Worm (Caenorhabditis elegans) whole organism, mixed stage, embryonic: Measurements from ENCODE around the gene T26E4.2.

ENCODE experiments used
- M03D4.4 ChIP-seq: sonication (generic microtip); optimal IDR thresholded peaks from 2 replicates; lab custom pipeline; 2017; ENCODE audit warnings: mild to moderate bottlenecking, missing genetic modification characterization, missing compliant biosample characterization
- bed-3 ChIP-seq: fragments of 200-800 bp; sonication (Bioruptor generic); optimal IDR thresholded peaks from 3 replicates; lab custom pipeline; 2018; ENCODE audit warnings: mild to moderate bottlenecking, missing genetic modification characterization, moderate library complexity, missing compliant biosample characterization
- blmp-1 ChIP-seq: fragments of 150-350 bp; optimal IDR thresholded peaks from 2 replicates; lab custom pipeline; 2014; ENCODE audit warnings: missing biosample characterization, missing genetic modification characterization
- ceh-39 ChIP-seq: fragments of 150-350 bp; optimal IDR thresholded peaks from 2 replicates; lab custom pipeline; 2014; ENCODE audit warnings: missing biosample characterization, missing genetic modification characterization
- ceh-43 ChIP-seq: fragments of 200-800 bp; sonication (Bioruptor generic); optimal IDR thresholded peaks from 2 replicates; lab custom pipeline; 2018; ENCODE audit warnings: mild to moderate bottlenecking, missing genetic modification characterization, moderate library complexity, missing compliant biosample characterization
- ceh-83 ChIP-seq: fragments of 200-800 bp; sonication (Bioruptor generic); optimal IDR thresholded peaks from 2 replicates; lab custom pipeline; 2018; ENCODE audit warnings: mild to moderate bottlenecking, missing genetic modification characterization, missing compliant biosample characterization
- ces-1 ChIP-seq: fragments of 150-350 bp; optimal IDR thresholded peaks from 2 replicates; lab custom pipeline; 2014; ENCODE audit warnings: missing biosample characterization, missing genetic modification reagents, missing genetic modification characterization
- cnd-1 ChIP-seq: fragments of 200-800 bp; sonication (Bioruptor generic); optimal IDR thresholded peaks from 2 replicates; lab custom pipeline; 2018; ENCODE audit warnings: mild to moderate bottlenecking, missing genetic modification characterization, missing compliant biosample characterization
- drap-1 ChIP-seq: fragments of 200-800 bp; sonication (Bioruptor generic); optimal IDR thresholded peaks from 3 replicates; lab custom pipeline; 2018; ENCODE audit warnings: mild to moderate bottlenecking, missing genetic modification characterization, missing compliant biosample characterization
- elt-1 ChIP-seq: sonication (generic microtip); optimal IDR thresholded peaks from 2 replicates; lab custom pipeline; 2017; ENCODE audit warnings: missing genetic modification characterization, mild to moderate bottlenecking, missing compliant biosample characterization, antibody characterized with exemption, moderate library complexity, borderline replicate concordance; ENCODE audit not compliant: insufficient read depth
- elt-3 ChIP-seq: fragments of 150-350 bp; optimal IDR thresholded peaks from 2 replicates; lab custom pipeline; 2014; ENCODE audit warnings: missing biosample characterization, missing genetic modification characterization
- flh-1 ChIP-seq: fragments of 200-800 bp; sonication (Bioruptor generic); optimal IDR thresholded peaks from 2 replicates; lab custom pipeline; 2018; ENCODE audit warnings: mild to moderate bottlenecking, missing genetic modification characterization, moderate library complexity, missing compliant biosample characterization
- ham-2 ChIP-seq: fragments of 200-800 bp; sonication (Bioruptor generic); optimal IDR thresholded peaks from 2 replicates; lab custom pipeline; 2018; ENCODE audit warnings: mild to moderate bottlenecking, missing genetic modification characterization, missing compliant biosample characterization
- hlh-1 ChIP-seq: fragments of 150-350 bp; optimal IDR thresholded peaks from 2 replicates; lab custom pipeline; 2014; ENCODE audit warnings: missing biosample characterization, missing genetic modification reagents, missing genetic modification characterization
- lin-13 ChIP-seq: fragments of 150-350 bp; optimal IDR thresholded peaks from 2 replicates; lab custom pipeline; 2014; ENCODE audit warnings: missing biosample characterization, missing genetic modification characterization
- lin-32 ChIP-seq: fragments of 200-800 bp; sonication (Bioruptor generic); optimal IDR thresholded peaks from 2 replicates; lab custom pipeline; 2018; ENCODE audit warnings: mild to moderate bottlenecking, missing genetic modification characterization, missing compliant biosample characterization
- lsy-2 ChIP-seq: fragments of 150-350 bp; optimal IDR thresholded peaks from 2 replicates; lab custom pipeline; 2014; ENCODE audit warnings: missing biosample characterization, missing genetic modification characterization
- mab-5 ChIP-seq: fragments of 150-350 bp; optimal IDR thresholded peaks from 2 replicates; lab custom pipeline; 2014; ENCODE audit warnings: missing biosample characterization, missing genetic modification characterization
- mep-1 ChIP-seq: fragments of 150-350 bp; optimal IDR thresholded peaks from 2 replicates; lab custom pipeline; 2017; ENCODE audit warnings: missing biosample characterization, missing genetic modification reagents, missing genetic modification characterization, inconsistent platforms
- mls-2 ChIP-seq: sonication (generic microtip); optimal IDR thresholded peaks from 2 replicates; lab custom pipeline; 2016; ENCODE audit warnings: mild to moderate bottlenecking, missing genetic modification characterization, moderate library complexity, missing compliant biosample characterization
- nhr-12 ChIP-seq: fragments of 150-350 bp; optimal IDR thresholded peaks from 2 replicates; lab custom pipeline; 2014; ENCODE audit warnings: missing biosample characterization, missing genetic modification characterization
- nhr-2 ChIP-seq: fragments of 150-350 bp; optimal IDR thresholded peaks from 2 replicates; lab custom pipeline; 2014; ENCODE audit warnings: missing biosample characterization, missing genetic modification characterization
- nhr-237 ChIP-seq: fragments of 150-350 bp; optimal IDR thresholded peaks from 2 replicates; lab custom pipeline; 2014; ENCODE audit warnings: missing biosample characterization, missing genetic modification characterization
- nhr-28 ChIP-seq: fragments of 150-350 bp; optimal IDR thresholded peaks from 2 replicates; lab custom pipeline; 2014; ENCODE audit warnings: missing biosample characterization, missing genetic modification characterization
- nhr-76 ChIP-seq: sonication (generic microtip); optimal IDR thresholded peaks from 2 replicates; lab custom pipeline; 2017; ENCODE audit warnings: missing biosample characterization, missing genetic modification characterization
- pha-4 ChIP-seq: fragments of 150-350 bp; optimal IDR thresholded peaks from 2 replicates; lab custom pipeline; 2018; ENCODE audit warnings: missing biosample characterization, missing genetic modification reagents, missing genetic modification characterization
- sem-2 ChIP-seq: fragments of 200-800 bp; sonication (Bioruptor generic); optimal IDR thresholded peaks from 2 replicates; lab custom pipeline; 2018; ENCODE audit warnings: mild to moderate bottlenecking, missing genetic modification characterization, missing compliant biosample characterization
- snpc-4 ChIP-seq: fragments of 150-350 bp; optimal IDR thresholded peaks from 2 replicates; lab custom pipeline; 2014; ENCODE audit warnings: missing biosample characterization, missing genetic modification characterization
- sptf-1 ChIP-seq: sonication (generic microtip); optimal IDR thresholded peaks from 2 replicates; lab custom pipeline; 2017; ENCODE audit warnings: mild to moderate bottlenecking, missing genetic modification characterization, moderate library complexity, missing compliant biosample characterization
- tbx-8 ChIP-seq: fragments of 200-800 bp; sonication (Bioruptor generic); optimal IDR thresholded peaks from 2 replicates; lab custom pipeline; 2018; ENCODE audit warnings: mild to moderate bottlenecking, missing genetic modification characterization, moderate library complexity, missing compliant biosample characterization
- unc-120 ChIP-seq: sonication (generic microtip); optimal IDR thresholded peaks from 2 replicates; lab custom pipeline; 2017; ENCODE audit warnings: missing genetic modification characterization, missing compliant biosample characterization; ENCODE audit not compliant: poor library complexity, severe bottlenecking
- unc-39 ChIP-seq: fragments of 150-350 bp; optimal IDR thresholded peaks from 2 replicates; lab custom pipeline; 2014; ENCODE audit warnings: missing biosample characterization, missing genetic modification characterization
- unc-62 ChIP-seq: fragments of 150-350 bp; optimal IDR thresholded peaks from 2 replicates; lab custom pipeline; 2014; ENCODE audit warnings: missing biosample characterization, missing genetic modification reagents, missing genetic modification characterization
- zip-8 ChIP-seq: fragments of 150-350 bp; optimal IDR thresholded peaks from 2 replicates; lab custom pipeline; 2014; ENCODE audit warnings: missing biosample characterization, missing genetic modification characterization
- ztf-11 ChIP-seq: fragments of 150-350 bp; optimal IDR thresholded peaks from 2 replicates; lab custom pipeline; 2014; ENCODE audit warnings: missing biosample characterization, missing genetic modification characterization

Gene T26E4.2

DNA sequence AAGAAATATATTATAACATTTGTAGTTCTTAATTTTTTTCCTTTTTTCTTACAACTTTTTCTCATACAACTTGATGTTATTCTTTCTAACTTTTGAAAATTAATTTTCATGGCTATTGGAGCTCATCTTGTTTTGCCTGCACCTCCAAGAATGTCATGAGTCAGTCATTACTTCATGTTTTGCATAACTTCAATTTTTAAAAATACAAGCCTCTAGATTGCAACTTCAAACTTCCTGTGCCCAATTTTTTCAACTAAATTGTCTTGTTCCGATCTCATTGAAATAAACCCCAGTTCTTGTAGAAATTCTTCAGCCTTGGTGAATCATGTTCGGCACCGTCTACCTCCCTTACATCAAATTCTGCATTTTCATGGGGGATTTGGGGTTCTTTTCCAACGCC, 22.7 kb upstream of the T26E4.2 start, which contains the start of gene str-9:
TSS of gene str-9 (plus strand) at position 301 of the 400 bp plus-strand sequence.
- TF ChIP-seq M03D4.4 (tag; lab: Kevin White, UChicago) (no peak), zip-8 (tag; lab: Kevin White, UChicago) (no peak), ztf-11 (tag; lab: Kevin White, UChicago) (no peak), mls-2 (tag; lab: Kevin White, UChicago) (no peak), pha-4 (tag; lab: Kevin White, UChicago) (no peak), lin-32 (no peak), mep-1 (no peak), cnd-1 (tag; lab: Kevin White, UChicago) (no peak), nhr-2 (tag; lab: Kevin White, UChicago) (no peak), unc-62 (GFP tag; lab: Kevin White, UChicago) (no peak), unc-39 (no peak), nhr-28 (no peak), nhr-12 (no peak), lsy-2 (tag; lab: Kevin White, UChicago) (no peak), unc-120 (tag; lab: Kevin White, UChicago) (no peak), sptf-1 (no peak), ceh-83 (GFP tag; lab: Kevin White, UChicago) (no peak), hlh-1 (no peak), lin-13 (tag; lab: Kevin White, UChicago) (no peak)

DNA sequence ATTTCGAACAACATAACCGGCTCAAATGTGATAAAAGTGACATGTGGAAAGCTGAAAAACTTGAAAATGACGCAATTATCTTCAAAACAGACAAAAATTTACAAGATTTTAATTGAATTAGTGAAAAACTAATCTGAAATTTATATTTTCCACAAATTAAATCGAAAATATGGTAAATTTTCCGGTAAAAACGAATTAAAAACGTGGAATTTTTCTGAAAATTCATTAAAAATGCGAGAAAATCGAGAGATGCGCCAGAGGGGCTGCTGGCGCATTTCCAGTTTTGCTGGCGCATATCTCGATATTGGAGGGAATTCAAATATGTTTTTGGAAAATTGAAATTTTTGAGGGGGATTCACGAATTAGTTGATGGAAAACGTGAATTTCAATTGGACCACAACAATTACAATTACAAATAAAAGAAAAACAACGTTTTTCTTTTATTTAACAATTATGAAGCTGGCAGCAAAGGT, 15.0 kb upstream of the T26E4.2 start, which contains the start of the genes haf-3 and F57A10.2:
TSS of gene haf-3 (minus strand) at position 51 of the 473 bp plus-strand sequence.
TSS of gene F57A10.2 (plus strand) at position 454 of the 473 bp plus-strand sequence.
- TF ChIP-seq sem-2 (no peak), ceh-43 (GFP tag; lab: Kevin White, UChicago) (no peak), mab-5 (peak; percentile 62), hlh-1 (peak; percentile 23), nhr-2 (tag; lab: Kevin White, UChicago) (no peak), M03D4.4 (tag; lab: Kevin White, UChicago) (peak; percentile 46), ham-2 (GFP tag; lab: Kevin White, UChicago) (no peak), unc-62 (GFP tag; lab: Kevin White, UChicago) (no peak), mep-1 (peak; percentile 91), ceh-39 (peak; percentile 43), nhr-12 (no peak), lin-13 (tag; lab: Kevin White, UChicago) (peak; percentile 85), tbx-8 (GFP tag; lab: Kevin White, UChicago) (no peak), ces-1 (GFP tag; lab: Kevin White, UChicago) (peak; percentile 67), ztf-11 (tag; lab: Kevin White, UChicago) (no peak), snpc-4 (tag; lab: Kevin White, UChicago) (no peak), flh-1 (GFP tag; lab: Kevin White, UChicago) (no peak), sptf-1 (peak; percentile 74), unc-39 (no peak), blmp-1 (no peak), elt-3 (no peak), lsy-2 (tag; lab: Kevin White, UChicago) (peak; percentile 77), drap-1 (GFP tag; lab: Kevin White, UChicago) (peak; percentile 79), zip-8 (tag; lab: Kevin White, UChicago) (no peak), bed-3 (GFP tag; lab: Kevin White, UChicago) (no peak), pha-4 (tag; lab: Kevin White, UChicago) (peak; percentile 48), elt-1 (peak; percentile 11), nhr-76 (tag; lab: Kevin White, UChicago) (no peak), nhr-28 (no peak), cnd-1 (tag; lab: Kevin White, UChicago) (no peak), nhr-237 (tag; lab: Kevin White, UChicago) (peak; percentile 82), ceh-83 (GFP tag; lab: Kevin White, UChicago) (no peak), lin-32 (no peak), unc-120 (tag; lab: Kevin White, UChicago) (no peak), mls-2 (tag; lab: Kevin White, UChicago) (no peak)

DNA sequence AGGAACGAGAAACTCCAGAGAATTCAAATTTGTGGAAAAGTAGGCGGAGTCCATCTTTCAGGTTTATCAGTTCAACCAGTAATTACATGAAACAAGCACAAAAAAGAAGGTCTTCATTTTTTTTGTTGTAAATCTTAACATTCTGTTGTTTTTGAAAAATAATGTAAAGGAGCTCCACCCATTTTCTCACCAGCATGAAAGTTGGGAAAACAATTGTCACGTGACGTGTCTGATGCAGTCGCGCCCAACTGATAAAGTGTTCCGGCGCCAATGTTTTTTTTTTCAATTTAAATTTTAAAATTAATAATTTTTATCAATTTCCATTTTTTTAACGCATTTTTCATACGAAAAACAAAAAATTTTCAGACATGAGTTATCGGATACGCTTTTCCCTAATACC, 12.1 kb upstream of the T26E4.2 start, which contains the start of gene F57A10.4:
TSS of gene F57A10.4 (plus strand) at position 367 of the 400 bp plus-strand sequence.
- no peak for TF ChIP-seq flh-1 (GFP tag; lab: Kevin White, UChicago)
- TF ChIP-seq sptf-1: no peak
- no peak for TF ChIP-seq tbx-8 (GFP tag; lab: Kevin White, UChicago)
- TF ChIP-seq unc-39: no peak
- TF ChIP-seq mab-5: no peak
- no peak for TF ChIP-seq snpc-4 (tag; lab: Kevin White, UChicago)
- no peak for TF ChIP-seq blmp-1
- TF ChIP-seq unc-62 (GFP tag; lab: Kevin White, UChicago): no peak
- TF ChIP-seq unc-120 (tag; lab: Kevin White, UChicago): no peak
- no peak for TF ChIP-seq nhr-76 (tag; lab: Kevin White, UChicago)
- TF ChIP-seq lin-13 (tag; lab: Kevin White, UChicago): no peak
- TF ChIP-seq sem-2: no peak
- no peak for TF ChIP-seq nhr-237 (tag; lab: Kevin White, UChicago)
- no peak for TF ChIP-seq M03D4.4 (tag; lab: Kevin White, UChicago)
- no peak for TF ChIP-seq elt-3
- no peak for TF ChIP-seq ceh-39
- no peak for TF ChIP-seq lin-32
- no peak for TF ChIP-seq hlh-1
- no peak for TF ChIP-seq ces-1 (GFP tag; lab: Kevin White, UChicago)
- TF ChIP-seq zip-8 (tag; lab: Kevin White, UChicago): no peak
